Worm (Caenorhabditis elegans) whole organism, young adult: ENCODE data around the gene set-9.

Experiments
- B0019.2 ChIP-seq: fragments of 200-800 bp; sonication (Bioruptor generic); conservative IDR thresholded peaks from 2 replicates; pipeline ENCODE4 v1.3.6; 2022; ENCODE audit warnings: missing genetic modification reagents, missing genetic modification characterization, missing compliant biosample characterization
- B0035.1 ChIP-seq: sonication (generic microtip); optimal IDR thresholded peaks from 2 replicates; lab custom pipeline; 2016; ENCODE audit warnings: missing genetic modification characterization, mild to moderate bottlenecking, missing compliant biosample characterization, missing genotype, missing genetic modification reagents
- C06A6.2 ChIP-seq: fragments of 200-800 bp; sonication (Bioruptor generic); conservative IDR thresholded peaks from 2 replicates; pipeline ENCODE4 v1.3.6; 2022; ENCODE audit warnings: missing genetic modification characterization, missing compliant biosample characterization
- F22D6.2 ChIP-seq: sonication (generic microtip); optimal IDR thresholded peaks from 2 replicates; lab custom pipeline; 2016; ENCODE audit warnings: mild to moderate bottlenecking, missing genetic modification characterization, missing compliant biosample characterization
- F23B12.7 ChIP-seq: sonication (generic microtip); optimal IDR thresholded peaks from 2 replicates; lab custom pipeline; 2017; ENCODE audit warnings: missing genetic modification characterization, mild to moderate bottlenecking, missing compliant biosample characterization, antibody characterized with exemption, moderate library complexity; ENCODE audit not compliant: insufficient read depth
- F33H1.4 ChIP-seq: fragments of 200-800 bp; sonication (Bioruptor generic); IDR thresholded peaks from 2 replicates; pipeline ENCODE4 v1.3.6; 2022; ENCODE audit warnings: missing genetic modification reagents, missing genetic modification characterization, missing compliant biosample characterization
- F37B4.10 ChIP-seq: fragments of 200-800 bp; sonication (Bioruptor generic); IDR thresholded peaks from 2 replicates; pipeline ENCODE4 v1.3.6; 2022; ENCODE audit warnings: missing genetic modification characterization, missing compliant biosample characterization
- F52B5.7 ChIP-seq: sonication (generic microtip); optimal IDR thresholded peaks from 2 replicates; lab custom pipeline; 2016; ENCODE audit warnings: mild to moderate bottlenecking, missing genetic modification characterization, missing compliant biosample characterization
- Y53F4B.3 ChIP-seq: fragments of 200-800 bp; sonication (Bioruptor generic); IDR thresholded peaks from 2 replicates; pipeline ENCODE4 v1.3.6; 2022; ENCODE audit warnings: missing genetic modification reagents, missing genetic modification characterization, missing compliant biosample characterization
- Y67H2A.10 ChIP-seq: fragments of 200-800 bp; sonication (Bioruptor generic); conservative IDR thresholded peaks from 2 replicates; pipeline ENCODE4 v1.3.6; 2022; ENCODE audit warnings: missing genetic modification reagents, missing genetic modification characterization, missing compliant biosample characterization
- atf-7 ChIP-seq: sonication (generic microtip); optimal IDR thresholded peaks from 2 replicates; lab custom pipeline; 2017; ENCODE audit warnings: mild to moderate bottlenecking, missing genetic modification characterization, missing compliant biosample characterization
- athp-1 ChIP-seq: sonication (generic microtip); optimal IDR thresholded peaks from 2 replicates; lab custom pipeline; 2017; ENCODE audit warnings: mild to moderate bottlenecking, missing genetic modification characterization, missing compliant biosample characterization
- attf-6 ChIP-seq: fragments of 200-800 bp; sonication (Bioruptor generic); IDR thresholded peaks from 2 replicates; pipeline ENCODE4 v1.3.6; 2022; ENCODE audit warnings: missing genetic modification reagents, missing genetic modification characterization, missing compliant biosample characterization
- cebp-1 ChIP-seq, 2 experiments: fragments of 200-800 bp in 1 of 2; sonication (Bioruptor generic) in 1 of 2; sonication (generic microtip) in 1 of 2; IDR thresholded peaks in 1 of 2; optimal IDR thresholded peaks in 1 of 2; 2 replicates each; pipeline versions ENCODE4 v1.3.6 to Lab custom; 2017 to 2022; ENCODE audit warnings: missing compliant biosample characterization in 2 of 2, missing genetic modification characterization in 2 of 2, mild to moderate bottlenecking in 1 of 2, missing genetic modification reagents in 1 of 2, moderate library complexity in 1 of 2
- ceh-100 ChIP-seq: fragments of 200-800 bp; sonication (Bioruptor generic); IDR thresholded peaks from 2 replicates; pipeline ENCODE4 v1.3.6; 2022; ENCODE audit warnings: missing genetic modification reagents, missing genetic modification characterization, missing compliant biosample characterization
- ceh-40 ChIP-seq: fragments of 200-800 bp; sonication (Bioruptor generic); IDR thresholded peaks from 2 replicates; pipeline ENCODE4 v1.3.6; 2022; ENCODE audit warnings: missing genetic modification characterization, missing compliant biosample characterization
- ceh-58 ChIP-seq: fragments of 200-800 bp; sonication (Bioruptor generic); IDR thresholded peaks from 2 replicates; pipeline ENCODE4 v1.3.6; 2022; ENCODE audit warnings: missing genetic modification characterization, missing compliant biosample characterization
- ceh-91 ChIP-seq: fragments of 200-800 bp; sonication (Bioruptor generic); IDR thresholded peaks from 2 replicates; pipeline ENCODE4 v1.3.6; 2022; ENCODE audit warnings: missing genetic modification reagents, missing genetic modification characterization, missing compliant biosample characterization
- die-1 ChIP-seq: sonication (generic microtip); optimal IDR thresholded peaks from 2 replicates; lab custom pipeline; 2016; ENCODE audit warnings: missing genotype, mild to moderate bottlenecking, missing genetic modification characterization, missing compliant biosample characterization
- him-1 ChIP-seq: sonication (generic microtip); optimal IDR thresholded peaks from 2 replicates; lab custom pipeline; 2016; ENCODE audit warnings: missing genotype, missing genetic modification reagents, missing genetic modification characterization, missing compliant biosample characterization
- hlh-12 ChIP-seq: sonication (generic microtip); optimal IDR thresholded peaks from 2 replicates; lab custom pipeline; 2016; ENCODE audit warnings: missing genetic modification characterization, missing compliant biosample characterization
- hlh-26 ChIP-seq: fragments of 200-800 bp; sonication (Bioruptor generic); conservative IDR thresholded peaks from 2 replicates; pipeline ENCODE4 v1.3.6; 2022; ENCODE audit warnings: missing genetic modification reagents, missing genetic modification characterization, missing compliant biosample characterization
- hmg-1.2 ChIP-seq: fragments of 200-800 bp; sonication (Bioruptor generic); IDR thresholded peaks from 2 replicates; pipeline ENCODE4 v1.3.6; 2022; ENCODE audit warnings: missing genetic modification reagents, missing genetic modification characterization, missing compliant biosample characterization
- hrde-1 ChIP-seq: sonication (generic microtip); optimal IDR thresholded peaks from 2 replicates; lab custom pipeline; 2016; ENCODE audit warnings: missing genetic modification characterization, mild to moderate bottlenecking, missing compliant biosample characterization, moderate library complexity, missing genotype, missing genetic modification reagents, borderline replicate concordance
- let-607 ChIP-seq, 2 experiments: fragments of 200-800 bp in 1 of 2; sonication (Bioruptor generic) in 1 of 2; sonication (generic microtip) in 1 of 2; optimal IDR thresholded peaks; 2 replicates each; lab custom pipeline; 2016 to 2018; ENCODE audit warnings: mild to moderate bottlenecking in 2 of 2, missing compliant biosample characterization in 2 of 2, missing genetic modification characterization in 2 of 2, moderate library complexity in 2 of 2, missing genotype in 1 of 2
- lin-26 ChIP-seq: fragments of 200-800 bp; sonication (Bioruptor generic); IDR thresholded peaks from 2 replicates; pipeline ENCODE4 v1.3.6; 2022; ENCODE audit warnings: missing genetic modification reagents, missing genetic modification characterization, missing compliant biosample characterization
- lir-1 ChIP-seq: fragments of 200-800 bp; sonication (Bioruptor generic); conservative IDR thresholded peaks from 2 replicates; pipeline ENCODE4 v1.3.6; 2022; ENCODE audit warnings: missing genetic modification reagents, missing genetic modification characterization, missing compliant biosample characterization
- madf-10 ChIP-seq: sonication (generic microtip); optimal IDR thresholded peaks from 2 replicates; lab custom pipeline; 2016; ENCODE audit warnings: mild to moderate bottlenecking, missing genetic modification characterization, missing compliant biosample characterization
- madf-3 ChIP-seq: fragments of 200-800 bp; sonication (Bioruptor generic); IDR thresholded peaks from 2 replicates; pipeline ENCODE4 v1.3.6; 2022; ENCODE audit warnings: missing genetic modification reagents, missing genetic modification characterization, missing compliant biosample characterization
- madf-8 ChIP-seq: fragments of 200-800 bp; sonication (Bioruptor generic); conservative IDR thresholded peaks from 2 replicates; pipeline ENCODE4 v1.3.6; 2022; ENCODE audit warnings: missing genetic modification reagents, missing genetic modification characterization, missing compliant biosample characterization
- mcd-1 ChIP-seq: fragments of 200-800 bp; sonication (Bioruptor generic); IDR thresholded peaks from 2 replicates; pipeline ENCODE4 v1.3.6; 2022; ENCODE audit warnings: missing genetic modification reagents, missing genetic modification characterization, missing compliant biosample characterization
- nhr-80 ChIP-seq: sonication (generic microtip); optimal IDR thresholded peaks from 2 replicates; lab custom pipeline; 2016; ENCODE audit warnings: missing genetic modification characterization, missing compliant biosample characterization
- repo-1 ChIP-seq: sonication (generic microtip); optimal IDR thresholded peaks from 2 replicates; lab custom pipeline; 2017; ENCODE audit warnings: mild to moderate bottlenecking, missing genetic modification characterization, missing compliant biosample characterization
- sea-2 ChIP-seq: fragments of 200-800 bp; sonication (Bioruptor generic); IDR thresholded peaks from 2 replicates; pipeline ENCODE4 v1.3.6; 2022; ENCODE audit warnings: missing genetic modification characterization, missing compliant biosample characterization
- snpc-3.4 ChIP-seq: sonication (generic microtip); optimal IDR thresholded peaks from 2 replicates; lab custom pipeline; 2017; ENCODE audit warnings: missing genetic modification characterization, mild to moderate bottlenecking, missing compliant biosample characterization, antibody characterized with exemption, moderate library complexity, missing genotype, missing genetic modification reagents
- sptf-2 ChIP-seq: fragments of 200-800 bp; sonication (Bioruptor generic); optimal IDR thresholded peaks from 2 replicates; lab custom pipeline; 2018; ENCODE audit warnings: mild to moderate bottlenecking, missing genetic modification characterization, missing compliant biosample characterization
- unc-62 ChIP-seq: fragments of 150-350 bp; optimal IDR thresholded peaks from 2 replicates; lab custom pipeline; 2014; ENCODE audit warnings: missing biosample characterization, missing genetic modification reagents, missing genetic modification characterization

set-9 gene

ce11 chrIV:4277694-4278093 lies 30.0 kb upstream of the set-9 start, which contains the start of gene nhr-78:
nhr-78 (minus strand) TSS chrIV:4277875.
- TF ChIP-seq mcd-1, result 0 out of 2 replicates have a peak, but pooled peaks have one; percentile 22
- TF ChIP-seq ceh-91 (GFP tag; lab: Robert Waterston, UW), result no peak
- peak; percentile 94 for TF ChIP-seq hmg-1.2 (GFP tag; lab: Robert Waterston, UW)

- TF ChIP-seq ceh-100 (GFP tag; lab: Robert Waterston, UW) (no peak), ceh-58 (no peak), B0019.2 (GFP tag; lab: Robert Waterston, UW) (no peak), madf-3 (no peak), lin-26 (GFP tag; lab: Robert Waterston, UW) (no peak), sea-2 (no peak), C06A6.2 (GFP tag; lab: Robert Waterston, UW) (no peak), hlh-12 (no peak), atf-7 (no peak)
Measured at ce11 chrIV:4284020-4284419, 23.7 kb upstream of the set-9 start, which contains the start of gene F15E6.6. F15E6.6 (minus strand) TSS chrIV:4284120.

DNA sequence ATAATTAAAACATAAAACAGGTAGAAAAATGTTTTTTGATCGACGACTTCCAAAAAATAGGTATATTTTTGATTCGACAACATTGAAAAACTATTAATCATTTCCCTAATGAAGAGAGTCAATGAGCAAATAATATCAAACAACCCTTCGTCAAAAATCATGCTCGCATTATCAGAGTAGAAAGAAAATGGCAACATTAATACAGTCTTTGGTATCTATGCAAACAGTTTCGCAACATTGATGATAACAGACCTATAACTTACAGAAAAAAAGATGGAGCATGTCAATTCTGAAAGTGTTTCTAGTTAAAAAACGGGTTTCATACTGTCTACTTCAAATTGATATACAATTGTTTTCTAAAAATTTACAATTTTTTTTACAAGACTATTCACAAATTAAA lies 22.7 kb upstream of the set-9 start:
- peak; percentile 22; the same call in 1 of the 2 replicates for TF ChIP-seq cebp-1 (GFP tag; IDR thresholded peaks at IDR 0.05; lab: Robert Waterston, UW)
- TF ChIP-seq cebp-1 (tag; optimal IDR thresholded peaks at IDR 0.05; lab: Kevin White, UChicago), result no peak
- TF ChIP-seq F23B12.7, result no peak
- no peak for TF ChIP-seq F37B4.10
- TF ChIP-seq atf-7, result no peak
- no peak for TF ChIP-seq madf-10
- TF ChIP-seq Y67H2A.10 (GFP tag; lab: Robert Waterston, UW), result no peak
- TF ChIP-seq nhr-80 (tag; lab: Kevin White, UChicago), result peak; percentile 75
- no peak for TF ChIP-seq Y53F4B.3 (GFP tag; lab: Robert Waterston, UW)
- TF ChIP-seq sptf-2 (GFP tag; lab: Kevin White, UChicago), result no peak

ce11 chrIV:4288332-4288731 lies 19.4 kb upstream of the set-9 start, which contains the start of gene srv-4:
srv-4 (minus strand) TSS chrIV:4288432.
- TF ChIP-seq ceh-58 (no peak), athp-1 (no peak), F52B5.7 (tag; lab: Kevin White, UChicago) (no peak), ceh-100 (GFP tag; lab: Robert Waterston, UW) (no peak), sptf-2 (GFP tag; lab: Kevin White, UChicago) (no peak), die-1 (no peak), F22D6.2 (tag; lab: Kevin White, UChicago) (no peak), Y67H2A.10 (GFP tag; lab: Robert Waterston, UW) (no peak)
- TF ChIP-seq, all 124 proteins: peak for 0

- TF ChIP-seq unc-62 (GFP tag; lab: Kevin White, UChicago), result no peak
- no peak for TF ChIP-seq let-607 (tag; optimal IDR thresholded peaks at IDR 0.05; lab: Kevin White, UChicago)
- no peak for TF ChIP-seq hlh-26 (GFP tag; lab: Robert Waterston, UW)
- TF ChIP-seq ceh-58, result no peak
- TF ChIP-seq lir-1 (GFP tag; lab: Robert Waterston, UW), result no peak
- TF ChIP-seq attf-6 (GFP tag; lab: Robert Waterston, UW), result no peak
- TF ChIP-seq hrde-1 (tag; lab: Kevin White, UChicago), result no peak
- TF ChIP-seq snpc-3.4, result no peak
- no peak for TF ChIP-seq repo-1 (tag; lab: Kevin White, UChicago)
- TF ChIP-seq ceh-40, result no peak
- no peak for TF ChIP-seq F33H1.4 (GFP tag; lab: Robert Waterston, UW)
- no peak for TF ChIP-seq madf-8
- TF ChIP-seq madf-3, result no peak
- no peak for TF ChIP-seq him-1 (tag; lab: Kevin White, UChicago)
- no peak for TF ChIP-seq B0019.2 (GFP tag; lab: Robert Waterston, UW)
- TF ChIP-seq B0035.1 (tag; lab: Kevin White, UChicago), result no peak
Measured at ce11 chrIV:4289267-4289666, 18.4 kb upstream of the set-9 start, which contains the start of gene F15E6.5. F15E6.5 (plus strand) TSS chrIV:4289567.
